Worm (Caenorhabditis elegans): ENCODE results near the gene ZK792.5.

ce11 chrIV:11649031-11649430 lies 38.9 kb downstream of the ZK792.5 start, which contains the start of gene ZK809.8:
- TF ChIP-seq ztf-4 (tag; optimal IDR thresholded peaks at IDR 0.05) (no peak), pha-4 (tag; optimal IDR thresholded peaks at IDR 0.05) (no peak), zag-1 (tag; optimal IDR thresholded peaks at IDR 0.05) (no peak), pqm-1 (tag; optimal IDR thresholded peaks at IDR 0.05) (no peak), ZK546.5 (tag; optimal IDR thresholded peaks at IDR 0.05) (no peak), unc-62 (GFP tag; optimal IDR thresholded peaks at IDR 0.05) (no peak), nhr-237 (tag; optimal IDR thresholded peaks at IDR 0.05) (no peak), nhr-77 (tag; optimal IDR thresholded peaks at IDR 0.05) (no peak), nfya-1 (tag; optimal IDR thresholded peaks at IDR 0.05; ENCODE audit: insufficient read depth) (peak; percentile 2), fkh-10 (GFP tag; optimal IDR thresholded peaks at IDR 0.05) (no peak)
